Fruit fly (Drosophila melanogaster) whole organism, embryonic: ENCODE measurements around the gene CG14695.

ENCODE experiments used
- Adf1 ChIP-seq: fragments of 200-800 bp; sonication (Bioruptor generic); IDR thresholded peaks from 2 replicates; pipeline ENCODE4 v1.3.6; 2022; ENCODE audit warnings: missing biosample characterization, missing genetic modification characterization
- CG10209 ChIP-seq: fragments of 200-800 bp; sonication (Bioruptor generic); optimal IDR thresholded peaks from 3 replicates; lab custom pipeline; 2017; ENCODE audit warnings: missing biosample characterization, mild to moderate bottlenecking, missing genetic modification characterization, missing genetic modification reagents
- CG10431 ChIP-seq: fragments of 200-800 bp; sonication (Bioruptor generic); optimal IDR thresholded peaks from 3 replicates; lab custom pipeline; 2018; ENCODE audit warnings: missing biosample characterization, mild to moderate bottlenecking, missing genetic modification characterization
- CG10979 ChIP-seq: fragments of 200-800 bp; sonication (Bioruptor generic); optimal IDR thresholded peaks from 2 replicates; lab custom pipeline; 2018; ENCODE audit warnings: missing biosample characterization, mild to moderate bottlenecking, missing genetic modification characterization, moderate library complexity
- CG12071 ChIP-seq: fragments of 200-800 bp; sonication (Bioruptor generic); optimal IDR thresholded peaks from 3 replicates; lab custom pipeline; 2018; ENCODE audit warnings: missing biosample characterization, mild to moderate bottlenecking, missing genetic modification characterization
- CG13296 ChIP-seq: fragments of 200-800 bp; sonication (Bioruptor generic); optimal IDR thresholded peaks from 3 replicates; lab custom pipeline; 2018; ENCODE audit warnings: missing biosample characterization, mild to moderate bottlenecking, missing genetic modification characterization
- CG14441 ChIP-seq: fragments of 200-800 bp; sonication (Bioruptor generic); IDR thresholded peaks from 2 replicates; pipeline ENCODE4 v1.3.6; 2022; ENCODE audit warnings: missing biosample characterization, missing genetic modification characterization
- CG15011 ChIP-seq: fragments of 200-800 bp; sonication (Bioruptor generic); optimal IDR thresholded peaks from 3 replicates; lab custom pipeline; 2018; ENCODE audit warnings: missing biosample characterization, mild to moderate bottlenecking, missing genetic modification characterization
- CG1602 ChIP-seq: fragments of 200-800 bp; sonication (Bioruptor generic); optimal IDR thresholded peaks from 3 replicates; lab custom pipeline; 2016; ENCODE audit warnings: missing biosample characterization, missing genetic modification characterization
- CG17612 ChIP-seq: fragments of 200-800 bp; sonication (Bioruptor generic); IDR thresholded peaks from 2 replicates; pipeline ENCODE4 v1.3.6; 2022; ENCODE audit warnings: missing biosample characterization, missing genetic modification characterization
- CG1792 ChIP-seq: fragments of 200-800 bp; sonication (Bioruptor generic); optimal IDR thresholded peaks from 2 replicates; lab custom pipeline; 2016; ENCODE audit warnings: missing biosample characterization, missing genetic modification characterization
- CG2129 ChIP-seq: fragments of 200-800 bp; sonication (Bioruptor generic); IDR thresholded peaks from 2 replicates; pipeline ENCODE4 v1.3.6; 2022; ENCODE audit warnings: missing biosample characterization, missing genetic modification characterization; ENCODE audit not compliant: partially characterized antibody
- CG32767 ChIP-seq: fragments of 200-800 bp; sonication (Bioruptor generic); IDR thresholded peaks from 2 replicates; pipeline ENCODE4 v1.3.6; 2022; ENCODE audit warnings: missing biosample characterization, missing genetic modification characterization
- CG3281 ChIP-seq: fragments of 200-800 bp; sonication (Bioruptor generic); optimal IDR thresholded peaks from 3 replicates; lab custom pipeline; 2017; ENCODE audit warnings: missing biosample characterization, mild to moderate bottlenecking, missing genetic modification characterization
- CG4404 ChIP-seq: fragments of 200-800 bp; sonication (Bioruptor generic); IDR thresholded peaks from 2 replicates; pipeline ENCODE4 v1.3.6; 2022; ENCODE audit warnings: missing biosample characterization, missing genetic modification characterization
- CG4730 ChIP-seq: fragments of 200-800 bp; sonication (Bioruptor generic); IDR thresholded peaks from 2 replicates; pipeline ENCODE4 v1.3.6; 2022; ENCODE audit warnings: missing biosample characterization, missing genetic modification characterization
- CG4820 ChIP-seq: fragments of 200-800 bp; sonication (Bioruptor generic); optimal IDR thresholded peaks from 3 replicates; lab custom pipeline; 2016; ENCODE audit warnings: missing biosample characterization, missing genetic modification characterization
- CG5180 ChIP-seq: fragments of 200-800 bp; sonication (Bioruptor generic); optimal IDR thresholded peaks from 3 replicates; lab custom pipeline; 2017; ENCODE audit warnings: missing biosample characterization, missing genetic modification characterization, mild to moderate bottlenecking, moderate library complexity, missing genetic modification reagents
- CG6254 ChIP-seq: fragments of 200-800 bp; sonication (Bioruptor generic); optimal IDR thresholded peaks from 3 replicates; lab custom pipeline; 2017; ENCODE audit warnings: mild to moderate bottlenecking, missing biosample characterization, missing genetic modification reagents, missing genetic modification characterization
- CG6272 ChIP-seq: fragments of 200-800 bp; sonication (Bioruptor generic); IDR thresholded peaks from 2 replicates; pipeline ENCODE4 v1.3.6; 2022; ENCODE audit warnings: missing biosample characterization, missing genetic modification characterization
- CG7963 ChIP-seq: fragments of 200-800 bp; sonication (Bioruptor generic); IDR thresholded peaks from 3 replicates; pipeline ENCODE4 v1.3.6; 2022; ENCODE audit warnings: missing biosample characterization, missing genetic modification characterization; ENCODE audit not compliant: partially characterized antibody
- Eip74EF ChIP-seq, 2 experiments: fragments of 200-800 bp in 1 of 2; fragments of >200 bp in 1 of 2; sonication (Bioruptor generic) in 1 of 2; optimal IDR thresholded peaks; 2 replicates each; lab custom pipeline; 2017 to 2019; ENCODE audit warnings: missing biosample characterization in 2 of 2, missing genetic modification characterization in 2 of 2, mild to moderate bottlenecking in 1 of 2, moderate library complexity in 1 of 2
- Gug ChIP-seq: fragments of 200-800 bp; sonication (Bioruptor generic); IDR thresholded peaks from 4 replicates; pipeline ENCODE4 v1.3.6; 2022; ENCODE audit warnings: missing biosample characterization, missing genetic modification characterization
- HmgD ChIP-seq: fragments of 200-800 bp; sonication (Bioruptor generic); optimal IDR thresholded peaks from 3 replicates; lab custom pipeline; 2016; ENCODE audit warnings: missing biosample characterization, missing genetic modification characterization
- Hr39 ChIP-seq: fragments of >200 bp; optimal IDR thresholded peaks from 2 replicates; lab custom pipeline; 2017
- Hsf ChIP-seq: fragments of 200-800 bp; sonication (Bioruptor generic); optimal IDR thresholded peaks from 3 replicates; lab custom pipeline; 2016; ENCODE audit warnings: missing biosample characterization, missing genetic modification characterization
- Pdp1 ChIP-seq, 2 experiments: fragments of 200-800 bp; sonication (Bioruptor generic); optimal IDR thresholded peaks; 3 replicates each; lab custom pipeline; 2016; ENCODE audit warnings: missing biosample characterization in 2 of 2, missing genetic modification characterization in 2 of 2, mild to moderate bottlenecking in 1 of 2, moderate library complexity in 1 of 2
- Ravus ChIP-seq: fragments of 200-800 bp; sonication (Bioruptor generic); IDR thresholded peaks from 2 replicates; pipeline ENCODE4 v1.3.6; 2022; ENCODE audit warnings: missing biosample characterization, missing genetic modification characterization
- Stat92E ChIP-seq, 3 experiments: fragments of >200 bp in 2 of 3; fragments of 200-800 bp in 1 of 3; sonication (Bioruptor generic) in 1 of 3; optimal IDR thresholded peaks; 2 replicates each; lab custom pipeline; 2017 to 2019; ENCODE audit warnings: missing biosample characterization in 3 of 3, missing genetic modification characterization in 3 of 3, mild to moderate bottlenecking in 1 of 3, moderate library complexity in 1 of 3
- YL-1 ChIP-seq: fragments of 200-800 bp; sonication (Bioruptor generic); optimal IDR thresholded peaks from 3 replicates; lab custom pipeline; 2017; ENCODE audit warnings: missing biosample characterization, mild to moderate bottlenecking, missing genetic modification characterization
- ac ChIP-seq: fragments of 200-800 bp; sonication (Bioruptor generic); optimal IDR thresholded peaks from 3 replicates; lab custom pipeline; 2017; ENCODE audit warnings: missing biosample characterization, mild to moderate bottlenecking, missing genetic modification characterization
- ato ChIP-seq: fragments of 200-800 bp; sonication (Bioruptor generic); IDR thresholded peaks from 2 replicates; pipeline ENCODE4 v1.3.6; 2022; ENCODE audit warnings: missing biosample characterization, missing genetic modification characterization; ENCODE audit not compliant: partially characterized antibody
- crp ChIP-seq, 2 experiments: fragments of 200-800 bp; sonication (Bioruptor generic); optimal IDR thresholded peaks; 2 replicates in 1 of 2; 3 replicates in 1 of 2; lab custom pipeline; 2017; ENCODE audit warnings: missing biosample characterization in 2 of 2, missing genetic modification characterization in 2 of 2, mild to moderate bottlenecking in 1 of 2, moderate library complexity in 1 of 2
- dm ChIP-seq: fragments of 200-800 bp; sonication (Bioruptor generic); optimal IDR thresholded peaks from 3 replicates; lab custom pipeline; 2016; ENCODE audit warnings: missing biosample characterization, missing genetic modification characterization
- ftz-f1 ChIP-seq: fragments of 200-800 bp; sonication (Bioruptor generic); optimal IDR thresholded peaks from 2 replicates; lab custom pipeline; 2016; ENCODE audit warnings: missing biosample characterization, missing genetic modification characterization
- gem ChIP-seq: fragments of 200-800 bp; sonication (Bioruptor generic); optimal IDR thresholded peaks from 2 replicates; lab custom pipeline; 2019; ENCODE audit warnings: missing biosample characterization, mild to moderate bottlenecking, missing genetic modification characterization, moderate library complexity
- gro ChIP-seq: fragments of 200-800 bp; sonication (Bioruptor generic); optimal IDR thresholded peaks from 2 replicates; lab custom pipeline; 2016; ENCODE audit warnings: missing biosample characterization, missing genetic modification characterization
- luna ChIP-seq: fragments of 200-800 bp; sonication (Bioruptor generic); optimal IDR thresholded peaks from 2 replicates; lab custom pipeline; 2016; ENCODE audit warnings: missing biosample characterization, missing genetic modification characterization
- nom ChIP-seq: fragments of 200-800 bp; sonication (Bioruptor generic); optimal IDR thresholded peaks from 2 replicates; lab custom pipeline; 2017; ENCODE audit warnings: missing biosample characterization, missing genetic modification characterization, mild to moderate bottlenecking, moderate library complexity, missing genetic modification reagents
- peb ChIP-seq: fragments of 200-800 bp; sonication (Bioruptor generic); IDR thresholded peaks from 2 replicates; pipeline ENCODE4 v1.3.6; 2022; ENCODE audit warnings: missing biosample characterization, missing genetic modification characterization
- pita ChIP-seq: fragments of 200-800 bp; sonication (Bioruptor generic); optimal IDR thresholded peaks from 2 replicates; lab custom pipeline; 2017; ENCODE audit warnings: missing biosample characterization, mild to moderate bottlenecking, missing genetic modification characterization
- row ChIP-seq: fragments of 200-800 bp; sonication (Bioruptor generic); IDR thresholded peaks from 3 replicates; pipeline ENCODE4 v1.3.6; 2022; ENCODE audit warnings: missing biosample characterization, missing genetic modification characterization
- ssp ChIP-seq: fragments of 200-800 bp; sonication (Bioruptor generic); IDR thresholded peaks from 2 replicates; pipeline ENCODE4 v1.3.6; 2022; ENCODE audit warnings: missing biosample characterization, missing genetic modification characterization
- stwl ChIP-seq: fragments of 200-800 bp; sonication (Bioruptor generic); optimal IDR thresholded peaks from 3 replicates; lab custom pipeline; 2018; ENCODE audit warnings: missing biosample characterization, mild to moderate bottlenecking, missing genetic modification characterization, moderate library complexity
- trem ChIP-seq: fragments of 200-800 bp; optimal IDR thresholded peaks from 3 replicates; lab custom pipeline; 2019; ENCODE audit warnings: missing biosample characterization, mild to moderate bottlenecking, missing genetic modification characterization, moderate library complexity
- trh ChIP-seq: fragments of 200-800 bp; sonication (Bioruptor generic); optimal IDR thresholded peaks from 2 replicates; lab custom pipeline; 2016; ENCODE audit warnings: missing biosample characterization, missing genetic modification characterization
- zfh1 ChIP-seq: fragments of 200-800 bp; sonication (Bioruptor generic); IDR thresholded peaks from 3 replicates; pipeline ENCODE4 v1.3.6; 2022; ENCODE audit warnings: missing biosample characterization, missing genetic modification characterization

CG14695 gene

dm6 chr3R:10862773-10863445 lies 16.2 kb downstream of the CG14695 start, which contains the start of gene CG6574 (continued):
- TF ChIP-seq luna (GFP tag; lab: Kevin White, UChicago), result no peak
- peak; percentile 6; the same call in 1 of the 2 replicates for TF ChIP-seq Adf1 (GFP tag; lab: Robert Waterston, UW)
- no peak for TF ChIP-seq dm (GFP tag; lab: Kevin White, UChicago)
- TF ChIP-seq CG10209, result no peak

- TF ChIP-seq CG4404 (GFP tag; lab: Robert Waterston, UW), result no peak
- TF ChIP-seq CG4730 (GFP tag; lab: Robert Waterston, UW), result no peak
- TF ChIP-seq CG32767, result no peak
- no peak for TF ChIP-seq gem (tag; lab: Kevin White, UChicago)
- no peak for TF ChIP-seq CG2129
Measured at dm6 chr3R:10859713-10860112, 19.4 kb downstream of the CG14695 start, which contains the start of gene CG14694. Gene CG14694, minus strand, starts transcription at chr3R:10859813.

DNA sequence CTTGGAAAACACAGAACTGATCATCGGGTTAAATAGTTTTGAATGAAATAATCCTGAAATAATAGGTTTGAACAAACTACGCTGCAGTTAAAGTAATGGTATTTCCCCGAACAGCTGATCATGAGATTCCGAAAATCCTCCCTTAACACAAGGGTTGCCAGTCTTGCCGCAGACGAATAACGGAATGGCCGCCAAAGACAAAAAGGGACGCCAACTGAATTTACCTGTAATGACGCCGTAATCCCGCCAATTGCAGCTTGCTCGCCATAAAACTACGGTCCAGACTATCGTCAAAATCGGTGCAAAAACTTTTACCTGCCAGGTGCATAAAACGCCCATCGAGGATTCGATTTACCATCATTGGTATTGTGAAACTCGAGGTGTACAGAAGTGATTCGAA lies 22.5 kb downstream of the CG14695 start, which contains the start of gene CG4570:
Gene CG4570 (plus strand): TSS at position 190 of the 400 bp plus-strand sequence.
- TF ChIP-seq peb (GFP tag; lab: Robert Waterston, UW) (no peak), CG5180 (GFP tag; lab: Kevin White, UChicago) (no peak), CG6272 (no peak), trem (tag; lab: Kevin White, UChicago) (peak; percentile 48), Stat92E (GFP tag; optimal IDR thresholded peaks at IDR 0.05; lab: Kevin White, UChicago) (no peak), stwl (tag; lab: Kevin White, UChicago) (peak; percentile 5), CG4820 (GFP tag; lab: Kevin White, UChicago) (no peak), CG10431 (GFP tag; lab: Kevin White, UChicago) (no peak), gro (GFP tag; lab: Kevin White, UChicago) (no peak), Pdp1 (GFP tag; optimal IDR thresholded peaks at IDR 0.05; lab: Kevin White, UChicago) (no peak), zfh1 (GFP tag; lab: Robert Waterston, UW) (no peak), CG7963 (GFP tag; lab: Robert Waterston, UW) (no peak), crp (GFP tag; optimal IDR thresholded peaks at IDR 0.05; lab: Kevin White, UChicago) (peak in 1 of 2 experiments; percentile 76), nom (GFP tag; lab: Kevin White, UChicago) (no peak), CG15011 (GFP tag; lab: Kevin White, UChicago) (no peak), CG3281 (GFP tag; lab: Kevin White, UChicago) (no peak), ssp (GFP tag; lab: Robert Waterston, UW) (no peak), CG10979 (tag; lab: Kevin White, UChicago) (no peak), CG14441 (GFP tag; lab: Robert Waterston, UW) (no peak), Hsf (GFP tag; lab: Kevin White, UChicago) (no peak), CG1792 (GFP tag; lab: Kevin White, UChicago) (no peak), CG12071 (GFP tag; lab: Kevin White, UChicago) (no peak), row (GFP tag; lab: Robert Waterston, UW) (no peak), CG17612 (GFP tag; lab: Robert Waterston, UW) (no peak), YL-1 (GFP tag; lab: Kevin White, UChicago) (peak; percentile 33), ato (no peak), CG13296 (GFP tag; lab: Kevin White, UChicago) (no peak), Gug (no peak), ftz-f1 (no peak), trh (GFP tag; lab: Kevin White, UChicago) (no peak), pita (no peak), Ravus (GFP tag; lab: Robert Waterston, UW) (no peak), Hr39 (lab: Kevin White, UChicago) (no peak), ac (GFP tag; lab: Kevin White, UChicago) (no peak), HmgD (GFP tag; lab: Kevin White, UChicago) (no peak), CG6254 (GFP tag; lab: Kevin White, UChicago) (no peak), Eip74EF (GFP tag; optimal IDR thresholded peaks at IDR 0.05; lab: Kevin White, UChicago) (no peak), CG1602 (no peak)
